Fruit fly (Drosophila melanogaster) whole organism, wandering third instar larva: Measurements from ENCODE around the gene Mur29B.

ENCODE experiments used
- Abd-B ChIP-seq: fragments of >200 bp; optimal IDR thresholded peaks from 2 replicates; lab custom pipeline; 2017; ENCODE audit warnings: missing biosample characterization, missing genetic modification characterization
- CG9705 ChIP-seq: fragments of 200-800 bp; sonication (Bioruptor generic); optimal IDR thresholded peaks from 2 replicates; lab custom pipeline; 2018; ENCODE audit warnings: missing biosample characterization, mild to moderate bottlenecking, missing genetic modification characterization
- CrebA ChIP-seq: fragments of 200-800 bp; sonication (Bioruptor generic); optimal IDR thresholded peaks from 2 replicates; lab custom pipeline; 2016; ENCODE audit warnings: missing biosample characterization, mild to moderate bottlenecking, missing genetic modification characterization, borderline replicate concordance
- Dfd ChIP-seq: fragments of >200 bp; optimal IDR thresholded peaks from 2 replicates; lab custom pipeline; 2017; ENCODE audit warnings: missing biosample characterization, missing genetic modification characterization
- Dif ChIP-seq: fragments of 200-275, 200-300 bp; sonication (Bioruptor generic); optimal IDR thresholded peaks from 2 replicates; lab custom pipeline; 2018; ENCODE audit warnings: missing biosample characterization, missing genetic modification characterization; ENCODE audit not compliant: partially characterized antibody
- GATAd ChIP-seq: sonication (Bioruptor generic); optimal IDR thresholded peaks from 2 replicates; lab custom pipeline; 2016; ENCODE audit warnings: missing biosample characterization, missing genetic modification characterization
- HLH106 ChIP-seq: fragments of 200-800 bp; optimal IDR thresholded peaks from 3 replicates; lab custom pipeline; 2019; ENCODE audit warnings: missing biosample characterization, mild to moderate bottlenecking, missing genetic modification characterization, moderate library complexity
- Hnf4 ChIP-seq: fragments of 200-800 bp; sonication (Bioruptor generic); optimal IDR thresholded peaks from 2 replicates; lab custom pipeline; 2016; ENCODE audit warnings: missing biosample characterization, mild to moderate bottlenecking, missing genetic modification characterization
- Hr78 ChIP-seq: fragments of >200 bp; optimal IDR thresholded peaks from 2 replicates; lab custom pipeline; 2017; ENCODE audit warnings: missing biosample characterization, missing genetic modification characterization
- Hr83 ChIP-seq: fragments of 200-300 bp; sonication (Bioruptor generic); optimal IDR thresholded peaks from 2 replicates; lab custom pipeline; 2016; ENCODE audit warnings: missing biosample characterization, mild to moderate bottlenecking, missing genetic modification characterization, moderate library complexity; ENCODE audit not compliant: poor library complexity, severe bottlenecking
- Jra ChIP-seq: sonication (Bioruptor generic); optimal IDR thresholded peaks from 2 replicates; lab custom pipeline; 2016; ENCODE audit warnings: missing biosample characterization, missing genetic modification characterization
- Mio ChIP-seq: sonication (Bioruptor generic); optimal IDR thresholded peaks from 2 replicates; lab custom pipeline; 2016; ENCODE audit warnings: missing biosample characterization, missing genetic modification characterization
- N ChIP-seq: fragments of >200 bp; optimal IDR thresholded peaks from 2 replicates; lab custom pipeline; 2018; ENCODE audit warnings: missing biosample characterization, missing external identifiers, missing genetic modification characterization
- OdsH ChIP-seq: fragments of 200-800 bp; sonication (Bioruptor generic); optimal IDR thresholded peaks from 2 replicates; lab custom pipeline; 2016; ENCODE audit warnings: missing biosample characterization, mild to moderate bottlenecking, missing genetic modification characterization
- Rel ChIP-seq, 2 experiments: fragments of 200-800 bp; sonication (Bioruptor generic) in 1 of 2; optimal IDR thresholded peaks; 2 replicates in 1 of 2; 3 replicates in 1 of 2; lab custom pipeline; 2016 to 2019; ENCODE audit warnings: mild to moderate bottlenecking in 2 of 2, missing biosample characterization in 2 of 2, missing genetic modification characterization in 2 of 2, moderate library complexity in 1 of 2
- Sp1 ChIP-seq: fragments of 200-800 bp; sonication (Bioruptor generic); optimal IDR thresholded peaks from 3 replicates; lab custom pipeline; 2019; ENCODE audit warnings: missing biosample characterization, mild to moderate bottlenecking, missing genetic modification characterization, moderate library complexity
- Vsx2 ChIP-seq: fragments of 200-300, 225-300 bp; sonication (Bioruptor generic); optimal IDR thresholded peaks from 2 replicates; lab custom pipeline; 2018; ENCODE audit warnings: missing biosample characterization, missing genetic modification characterization; ENCODE audit not compliant: partially characterized antibody
- br ChIP-seq: fragments of 200-800 bp; sonication (Bioruptor generic); optimal IDR thresholded peaks from 2 replicates; lab custom pipeline; 2016; ENCODE audit warnings: missing biosample characterization, missing genetic modification characterization
- brk ChIP-seq: fragments of 200-800 bp; sonication (Bioruptor generic); optimal IDR thresholded peaks from 2 replicates; lab custom pipeline; 2016; ENCODE audit warnings: missing biosample characterization, mild to moderate bottlenecking, missing genetic modification characterization
- dmrt93B ChIP-seq: fragments of 200-800 bp; sonication (Bioruptor generic); optimal IDR thresholded peaks from 2 replicates; lab custom pipeline; 2018; ENCODE audit warnings: missing biosample characterization, mild to moderate bottlenecking, missing genetic modification characterization
- dsf ChIP-seq: sonication (Bioruptor generic); optimal IDR thresholded peaks from 2 replicates; lab custom pipeline; 2016; ENCODE audit warnings: missing biosample characterization, missing genetic modification characterization, borderline replicate concordance
- ey ChIP-seq: fragments of 200-800 bp; sonication (Bioruptor generic); optimal IDR thresholded peaks from 2 replicates; lab custom pipeline; 2016; ENCODE audit warnings: missing biosample characterization, missing genetic modification characterization
- foxo ChIP-seq, 2 experiments: fragments of 200-800 bp; sonication (Bioruptor generic); optimal IDR thresholded peaks; 2 replicates in 1 of 2; 3 replicates in 1 of 2; lab custom pipeline; 2016 to 2017; ENCODE audit warnings: missing biosample characterization in 2 of 2, missing genetic modification characterization in 2 of 2
- fru ChIP-seq: fragments of 200-800 bp; sonication (Bioruptor generic); optimal IDR thresholded peaks from 3 replicates; lab custom pipeline; 2016; ENCODE audit warnings: missing biosample characterization, mild to moderate bottlenecking, missing genetic modification characterization
- h ChIP-seq: fragments of 200-800 bp; sonication (Bioruptor generic); optimal IDR thresholded peaks from 3 replicates; lab custom pipeline; 2016; ENCODE audit warnings: missing biosample characterization, mild to moderate bottlenecking, missing genetic modification characterization
- jim ChIP-seq: fragments of 175-275, 200-325 bp; sonication (Bioruptor generic); optimal IDR thresholded peaks from 2 replicates; lab custom pipeline; 2016; ENCODE audit warnings: missing biosample characterization, mild to moderate bottlenecking, missing genetic modification characterization
- lola ChIP-seq: fragments of >200 bp; optimal IDR thresholded peaks from 2 replicates; lab custom pipeline; 2017; ENCODE audit warnings: missing biosample characterization, missing genetic modification characterization
- pan ChIP-seq: fragments of >200 bp; optimal IDR thresholded peaks from 2 replicates; lab custom pipeline; 2017
- psq ChIP-seq: fragments of 200-800 bp; sonication (Bioruptor generic); optimal IDR thresholded peaks from 3 replicates; lab custom pipeline; 2017; ENCODE audit warnings: missing biosample characterization, mild to moderate bottlenecking, missing genetic modification characterization, moderate library complexity
- rgr ChIP-seq: fragments of 200-800 bp; sonication (Bioruptor generic); optimal IDR thresholded peaks from 3 replicates; lab custom pipeline; 2016; ENCODE audit warnings: missing biosample characterization, mild to moderate bottlenecking, missing genetic modification characterization
- sage ChIP-seq: fragments of 200-800 bp; sonication (Bioruptor generic); optimal IDR thresholded peaks from 2 replicates; lab custom pipeline; 2016; ENCODE audit warnings: missing biosample characterization, mild to moderate bottlenecking, missing genetic modification characterization
- sv ChIP-seq: fragments of 200-800 bp; sonication (Bioruptor generic); optimal IDR thresholded peaks from 3 replicates; lab custom pipeline; 2016; ENCODE audit warnings: missing biosample characterization, missing genetic modification characterization
- tai ChIP-seq: sonication (Bioruptor generic); optimal IDR thresholded peaks from 2 replicates; lab custom pipeline; 2016; ENCODE audit warnings: missing biosample characterization, missing genetic modification characterization
- usp ChIP-seq: fragments of >200 bp; optimal IDR thresholded peaks from 2 replicates; lab custom pipeline; 2017; ENCODE audit warnings: missing biosample characterization, missing genetic modification characterization
- woc ChIP-seq: sonication (Bioruptor generic); optimal IDR thresholded peaks from 2 replicates; lab custom pipeline; 2016; ENCODE audit warnings: missing biosample characterization, mild to moderate bottlenecking, missing genetic modification characterization

Gene Mur29B

DNA sequence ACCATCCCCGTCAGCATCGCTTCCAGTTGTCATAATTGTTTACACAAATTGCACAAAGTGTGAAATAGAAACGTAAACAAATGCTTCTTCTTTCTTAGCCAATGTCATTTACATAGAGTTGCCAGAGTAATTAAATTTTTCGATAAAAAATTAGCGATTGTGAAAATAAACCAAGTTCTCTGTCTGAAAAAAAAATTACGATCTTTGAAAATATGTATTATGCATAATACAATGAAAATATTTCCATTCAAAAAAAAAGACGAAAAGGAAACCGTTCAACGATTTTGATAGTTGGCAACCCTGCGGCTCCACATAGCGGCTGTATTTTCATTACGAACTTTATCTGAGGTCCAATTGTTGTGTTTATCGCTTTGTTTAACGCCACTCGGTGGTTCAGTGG lies 40.9 kb upstream of the Mur29B start, which contains the start of the genes CG7810 and CG7806:
TSS of gene CG7810 (minus strand) at position 105 of the 400 bp plus-strand sequence.
TSS of gene CG7806 (plus strand) at position 309 of the 400 bp plus-strand sequence.
- TF ChIP-seq sv (GFP tag; lab: Kevin White, UChicago) (peak; percentile 69), woc (GFP tag; lab: Kevin White, UChicago) (peak; percentile 84), h (GFP tag; lab: Kevin White, UChicago) (peak; percentile 93), br (GFP tag; lab: Kevin White, UChicago) (no peak), usp (GFP tag; lab: Kevin White, UChicago) (no peak), Mio (peak; percentile 41), HLH106 (tag; lab: Kevin White, UChicago) (peak; percentile 87), Sp1 (GFP tag; lab: Kevin White, UChicago) (peak; percentile 90), fru (GFP tag; lab: Kevin White, UChicago) (no peak), GATAd (peak; percentile 64), dsf (GFP tag; lab: Kevin White, UChicago) (peak; percentile 90), Jra (peak; percentile 87), rgr (peak; percentile 95), psq (GFP tag; lab: Kevin White, UChicago) (peak; percentile 84), Rel (GFP tag; optimal IDR thresholded peaks at IDR 0.05; lab: Kevin White, UChicago) (no peak), Rel (tag; optimal IDR thresholded peaks at IDR 0.05; lab: Kevin White, UChicago) (peak; percentile 80), ey (peak; percentile 91), OdsH (GFP tag; lab: Kevin White, UChicago) (peak; percentile 92), Hr83 (GFP tag; lab: Kevin White, UChicago) (peak; percentile 72), Hnf4 (GFP tag; lab: Kevin White, UChicago) (peak; percentile 94), foxo (GFP tag; optimal IDR thresholded peaks at IDR 0.05; lab: Kevin White, UChicago) (peak; percentile 70 to 90), dmrt93B (no peak), Abd-B (GFP tag; lab: Kevin White, UChicago) (no peak), CG9705 (GFP tag; lab: Kevin White, UChicago) (peak; percentile 77)

dm6 chr2L:8311741-8312140 lies 40.2 kb upstream of the Mur29B start:
- TF ChIP-seq Hr78 (GFP tag; lab: Kevin White, UChicago) (no peak), sv (GFP tag; lab: Kevin White, UChicago) (no peak), pan (lab: Kevin White, UChicago) (no peak), Rel (GFP tag; optimal IDR thresholded peaks at IDR 0.05; lab: Kevin White, UChicago) (no peak), Rel (tag; optimal IDR thresholded peaks at IDR 0.05; lab: Kevin White, UChicago) (peak; percentile 98)

dm6 chr2L:8319858-8320525 lies 32.0 kb upstream of the Mur29B start, which contains the start of the genes mtsh and strat:
Gene mtsh (minus strand): TSS chr2L:8319908.
Gene strat (plus strand): TSS chr2L:8320328.
- TF ChIP-seq foxo (GFP tag; optimal IDR thresholded peaks at IDR 0.05; lab: Kevin White, UChicago) (peak in 1 of 2 experiments; percentile 64), HLH106 (tag; lab: Kevin White, UChicago) (no peak), jim (GFP tag; lab: Kevin White, UChicago) (no peak), psq (GFP tag; lab: Kevin White, UChicago) (peak; percentile 42), Sp1 (GFP tag; lab: Kevin White, UChicago) (peak; percentile 57), rgr (peak; percentile 63), usp (GFP tag; lab: Kevin White, UChicago) (no peak), CG9705 (GFP tag; lab: Kevin White, UChicago) (peak; percentile 78), lola (no peak), Vsx2 (GFP tag; lab: Kevin White, UChicago) (no peak), tai (no peak), Hr83 (GFP tag; lab: Kevin White, UChicago) (peak; percentile 53), CrebA (no peak), sv (GFP tag; lab: Kevin White, UChicago) (no peak), br (GFP tag; lab: Kevin White, UChicago) (no peak), Hnf4 (GFP tag; lab: Kevin White, UChicago) (no peak), OdsH (GFP tag; lab: Kevin White, UChicago) (peak; percentile 52), Rel (GFP tag; optimal IDR thresholded peaks at IDR 0.05; lab: Kevin White, UChicago) (no peak), Rel (tag; optimal IDR thresholded peaks at IDR 0.05; lab: Kevin White, UChicago) (no peak), Mio (no peak), dmrt93B (peak; percentile 33), Dfd (GFP tag; lab: Kevin White, UChicago) (no peak), Abd-B (GFP tag; lab: Kevin White, UChicago) (no peak), N (GFP tag; lab: Kevin White, UChicago) (no peak), dsf (GFP tag; lab: Kevin White, UChicago) (no peak), GATAd (no peak), ey (peak; percentile 11), pan (lab: Kevin White, UChicago) (no peak), sage (GFP tag; lab: Kevin White, UChicago) (no peak), woc (GFP tag; lab: Kevin White, UChicago) (no peak), brk (GFP tag; lab: Kevin White, UChicago) (no peak), Dif (GFP tag; lab: Kevin White, UChicago) (no peak)
